Fruit fly (Drosophila melanogaster) whole organism, adult: ENCODE results near the gene CG8051.

ENCODE experiments used
- CG12768 ChIP-seq: fragments of 200-800 bp; sonication (Bioruptor generic); optimal IDR thresholded peaks from 2 replicates; lab custom pipeline; 2017; ENCODE audit warnings: missing biosample characterization, missing genetic modification characterization, mild to moderate bottlenecking, moderate library complexity, missing genetic modification reagents
- CG1620 ChIP-seq: fragments of 200-800 bp; sonication (Bioruptor generic); optimal IDR thresholded peaks from 2 replicates; lab custom pipeline; 2016; ENCODE audit warnings: missing biosample characterization, missing genetic modification characterization
- CG7045 ChIP-seq: fragments of 200-800 bp; sonication (Bioruptor generic); optimal IDR thresholded peaks from 2 replicates; lab custom pipeline; 2017; ENCODE audit warnings: missing biosample characterization, mild to moderate bottlenecking, missing genetic modification characterization
- CG7101 ChIP-seq: fragments of 200-800 bp; sonication (Bioruptor generic); optimal IDR thresholded peaks from 2 replicates; lab custom pipeline; 2018; ENCODE audit warnings: missing biosample characterization, mild to moderate bottlenecking, missing genetic modification characterization, moderate library complexity
- Clk ChIP-seq: fragments of 200-800 bp; sonication (Bioruptor generic); optimal IDR thresholded peaks from 2 replicates; lab custom pipeline; 2017; ENCODE audit warnings: missing biosample characterization, missing genetic modification characterization
- Hr96 ChIP-seq: fragments of 200-800 bp; sonication (Bioruptor generic); optimal IDR thresholded peaks from 2 replicates; lab custom pipeline; 2016; ENCODE audit warnings: missing biosample characterization, missing genetic modification characterization
- Mnt ChIP-seq: fragments of 200-800 bp; sonication (Bioruptor generic); optimal IDR thresholded peaks from 2 replicates; lab custom pipeline; 2016; ENCODE audit warnings: missing biosample characterization, mild to moderate bottlenecking, missing genetic modification characterization
- bab1 ChIP-seq: fragments of 200-800 bp; sonication (Bioruptor generic); optimal IDR thresholded peaks from 3 replicates; lab custom pipeline; 2019; ENCODE audit warnings: missing biosample characterization, mild to moderate bottlenecking, missing genetic modification characterization, moderate library complexity
- cic ChIP-seq: fragments of 200-800 bp; sonication (Bioruptor generic); optimal IDR thresholded peaks from 2 replicates; lab custom pipeline; 2017; ENCODE audit warnings: missing biosample characterization, mild to moderate bottlenecking, missing genetic modification characterization, moderate library complexity
- cnc ChIP-seq, 2 experiments: fragments of >200 bp; optimal IDR thresholded peaks; 2 replicates each; lab custom pipeline; 2017
- ovo ChIP-seq: fragments of 200-800 bp; sonication (Bioruptor generic); optimal IDR thresholded peaks from 2 replicates; lab custom pipeline; 2016; ENCODE audit warnings: missing biosample characterization, missing genetic modification characterization
- pad ChIP-seq: fragments of 200-800 bp; sonication (Bioruptor generic); optimal IDR thresholded peaks from 3 replicates; lab custom pipeline; 2017; ENCODE audit warnings: missing biosample characterization, missing genetic modification characterization, mild to moderate bottlenecking, moderate library complexity, missing genetic modification reagents
- tj ChIP-seq: fragments of 200-800 bp; sonication (Bioruptor generic); optimal IDR thresholded peaks from 3 replicates; lab custom pipeline; 2017; ENCODE audit warnings: missing biosample characterization, mild to moderate bottlenecking, missing genetic modification characterization, moderate library complexity
- toe ChIP-seq: fragments of 200-800 bp; sonication (Bioruptor generic); optimal IDR thresholded peaks from 2 replicates; lab custom pipeline; 2016; ENCODE audit warnings: missing biosample characterization, missing genetic modification characterization

dm6 chrX:19305172-19305571, 2.6 kb downstream of the CG8051 start:
- TF ChIP-seq Clk (GFP tag; lab: Kevin White, UChicago) (no peak), CG7101 (tag; lab: Kevin White, UChicago) (no peak), CG12768 (GFP tag; lab: Kevin White, UChicago) (no peak), CG1620 (no peak), Mnt (GFP tag; lab: Kevin White, UChicago) (no peak), ovo (GFP tag; lab: Kevin White, UChicago) (no peak), tj (GFP tag; lab: Kevin White, UChicago) (no peak), toe (GFP tag; lab: Kevin White, UChicago) (no peak), Hr96 (GFP tag; lab: Kevin White, UChicago) (no peak), cic (no peak), pad (GFP tag; lab: Kevin White, UChicago) (no peak), CG7045 (GFP tag; lab: Kevin White, UChicago) (no peak), cnc (optimal IDR thresholded peaks at IDR 0.05; lab: Kevin White, UChicago) (no peak), bab1 (GFP tag; lab: Kevin White, UChicago) (no peak)
